Worm (Caenorhabditis elegans) whole organism, young adult: ENCODE measurements around the gene irld-51.
A peak's percentile ranks its signal among the peaks of the same experiment; 100 is the strongest.

Source experiments
- F23B12.7 ChIP-seq: sonication (generic microtip); optimal IDR thresholded peaks from 2 replicates; lab custom pipeline; 2017; ENCODE audit warnings: missing genetic modification characterization, mild to moderate bottlenecking, missing compliant biosample characterization, antibody characterized with exemption, moderate library complexity; ENCODE audit not compliant: insufficient read depth
- T07F8.4 ChIP-seq: sonication (generic microtip); optimal IDR thresholded peaks from 2 replicates; lab custom pipeline; 2016; ENCODE audit warnings: mild to moderate bottlenecking, missing genetic modification characterization, moderate library complexity, missing compliant biosample characterization
- Y56A3A.18 ChIP-seq: fragments of 200-800 bp; sonication (Bioruptor generic); IDR thresholded peaks from 2 replicates; pipeline ENCODE4 v1.3.6; 2022; ENCODE audit warnings: missing genetic modification reagents, missing genetic modification characterization, missing compliant biosample characterization
- Y67H2A.10 ChIP-seq: fragments of 200-800 bp; sonication (Bioruptor generic); conservative IDR thresholded peaks from 2 replicates; pipeline ENCODE4 v1.3.6; 2022; ENCODE audit warnings: missing genetic modification reagents, missing genetic modification characterization, missing compliant biosample characterization
- ama-1 ChIP-seq, 3 experiments: fragments of 150-350 bp in 1 of 3; sonication (generic microtip) in 2 of 3; optimal IDR thresholded peaks; 2 replicates each; lab custom pipeline; 2014 to 2018; ENCODE audit warnings: missing biosample characterization in 2 of 3, missing genetic modification characterization in 2 of 3, missing genetic modification reagents in 2 of 3
- aptf-2 ChIP-seq: fragments of 200-800 bp; sonication (Bioruptor generic); conservative IDR thresholded peaks from 2 replicates; pipeline ENCODE4 v1.3.6; 2022; ENCODE audit warnings: missing genetic modification reagents, missing genetic modification characterization, missing compliant biosample characterization
- egrh-3 ChIP-seq: fragments of 200-800 bp; sonication (Bioruptor generic); IDR thresholded peaks from 2 replicates; pipeline ENCODE4 v1.3.6; 2022; ENCODE audit warnings: missing genetic modification reagents, missing genetic modification characterization, missing compliant biosample characterization
- lir-1 ChIP-seq: fragments of 200-800 bp; sonication (Bioruptor generic); conservative IDR thresholded peaks from 2 replicates; pipeline ENCODE4 v1.3.6; 2022; ENCODE audit warnings: missing genetic modification reagents, missing genetic modification characterization, missing compliant biosample characterization
- nhr-27 ChIP-seq: fragments of 200-800 bp; sonication (Bioruptor generic); optimal IDR thresholded peaks from 2 replicates; lab custom pipeline; 2018; ENCODE audit warnings: mild to moderate bottlenecking, missing genetic modification characterization, moderate library complexity, missing compliant biosample characterization
- nhr-80 ChIP-seq: sonication (generic microtip); optimal IDR thresholded peaks from 2 replicates; lab custom pipeline; 2016; ENCODE audit warnings: missing genetic modification characterization, missing compliant biosample characterization
- sea-2 ChIP-seq: fragments of 200-800 bp; sonication (Bioruptor generic); IDR thresholded peaks from 2 replicates; pipeline ENCODE4 v1.3.6; 2022; ENCODE audit warnings: missing genetic modification characterization, missing compliant biosample characterization

- no peak for TF ChIP-seq Y67H2A.10
- no peak for TF ChIP-seq sea-2
- TF ChIP-seq nhr-80, result peak; percentile 55
- TF ChIP-seq lir-1, result no peak
- TF ChIP-seq nhr-27 (tag; lab: Kevin White, UChicago), result no peak
- no peak for TF ChIP-seq aptf-2
- TF ChIP-seq T07F8.4 (tag; lab: Kevin White, UChicago), result no peak
- no peak for TF ChIP-seq egrh-3 (GFP tag; lab: Robert Waterston, UW)
- TF ChIP-seq ama-1 (optimal IDR thresholded peaks at IDR 0.05; lab: Kevin White, UChicago), result no peak
- no peak for TF ChIP-seq ama-1 (GFP tag; optimal IDR thresholded peaks at IDR 0.05; lab: Kevin White, UChicago)
- no peak for TF ChIP-seq F23B12.7
- TF ChIP-seq Y56A3A.18, result no peak
Observed at ce11 chrII:2975561-2976230, 23.2 kb upstream of the irld-51 start.
